Fruit fly (Drosophila melanogaster) whole organism, embryonic: ENCODE results near the gene CG31677.

Source experiments
- Atf-2 ChIP-seq: fragments of 200-800 bp; sonication (Bioruptor generic); optimal IDR thresholded peaks from 2 replicates; lab custom pipeline; 2016; ENCODE audit warnings: missing biosample characterization, missing genetic modification characterization
- CG10274 ChIP-seq: fragments of 200-800 bp; sonication (Bioruptor generic); optimal IDR thresholded peaks from 3 replicates; lab custom pipeline; 2017; ENCODE audit warnings: missing biosample characterization, mild to moderate bottlenecking, missing genetic modification characterization
- CG10462 ChIP-seq: fragments of 200-800 bp; sonication (Bioruptor generic); optimal IDR thresholded peaks from 2 replicates; lab custom pipeline; 2016; ENCODE audit warnings: missing biosample characterization, missing genetic modification characterization
- CG10979 ChIP-seq: fragments of 200-800 bp; sonication (Bioruptor generic); optimal IDR thresholded peaks from 2 replicates; lab custom pipeline; 2018; ENCODE audit warnings: missing biosample characterization, mild to moderate bottlenecking, missing genetic modification characterization, moderate library complexity
- CG12391 ChIP-seq: fragments of 200-800 bp; sonication (Bioruptor generic); optimal IDR thresholded peaks from 3 replicates; lab custom pipeline; 2018; ENCODE audit warnings: missing biosample characterization, mild to moderate bottlenecking, missing genetic modification characterization, moderate library complexity
- CG13775 ChIP-seq: fragments of 200-800 bp; sonication (Bioruptor generic); optimal IDR thresholded peaks from 3 replicates; lab custom pipeline; 2017; ENCODE audit warnings: missing biosample characterization, mild to moderate bottlenecking, missing genetic modification characterization
- CG14050 ChIP-seq: fragments of 200-800 bp; sonication (Bioruptor generic); IDR thresholded peaks from 3 replicates; pipeline ENCODE4 v1.3.6; 2022; ENCODE audit warnings: missing biosample characterization, missing genetic modification characterization
- CG14860 ChIP-seq: fragments of 200-800 bp; sonication (Bioruptor generic); IDR thresholded peaks from 3 replicates; pipeline ENCODE4 v1.3.6; 2022; ENCODE audit warnings: missing biosample characterization, missing genetic modification characterization; ENCODE audit not compliant: partially characterized antibody
- CG31365 ChIP-seq: fragments of 200-800 bp; sonication (Bioruptor generic); optimal IDR thresholded peaks from 2 replicates; lab custom pipeline; 2018; ENCODE audit warnings: missing biosample characterization, mild to moderate bottlenecking, missing genetic modification characterization
- CG3163 ChIP-seq: fragments of 200-800 bp; sonication (Bioruptor generic); optimal IDR thresholded peaks from 3 replicates; lab custom pipeline; 2016; ENCODE audit warnings: missing biosample characterization, missing genetic modification characterization
- CG34224 ChIP-seq: fragments of 200-800 bp; sonication (Bioruptor generic); IDR thresholded peaks from 3 replicates; pipeline ENCODE4 v1.3.6; 2022; ENCODE audit warnings: missing biosample characterization, missing genetic modification characterization; ENCODE audit not compliant: partially characterized antibody
- CG43689 ChIP-seq: fragments of 200-800 bp; sonication (Bioruptor generic); IDR thresholded peaks from 2 replicates; pipeline ENCODE4 v1.3.6; 2022; ENCODE audit warnings: missing biosample characterization, missing genetic modification characterization
- CG4617 ChIP-seq: fragments of 200-800 bp; sonication (Bioruptor generic); optimal IDR thresholded peaks from 3 replicates; lab custom pipeline; 2016; ENCODE audit warnings: missing biosample characterization, missing genetic modification characterization, borderline replicate concordance
- CG5245 ChIP-seq: fragments of 200-800 bp; sonication (Bioruptor generic); optimal IDR thresholded peaks from 3 replicates; lab custom pipeline; 2016; ENCODE audit warnings: missing biosample characterization, missing genetic modification characterization
- CG7786 ChIP-seq: fragments of 200-800 bp; sonication (Bioruptor generic); optimal IDR thresholded peaks from 2 replicates; lab custom pipeline; 2016; ENCODE audit warnings: missing biosample characterization, missing genetic modification characterization
- CG8388 ChIP-seq: fragments of 200-800 bp; sonication (Bioruptor generic); optimal IDR thresholded peaks from 2 replicates; lab custom pipeline; 2019; ENCODE audit warnings: missing biosample characterization, mild to moderate bottlenecking, missing genetic modification characterization, moderate library complexity
- Deaf1 ChIP-seq: fragments of 200-800 bp; optimal IDR thresholded peaks from 3 replicates; lab custom pipeline; 2019; ENCODE audit warnings: missing biosample characterization, mild to moderate bottlenecking, missing genetic modification characterization, moderate library complexity
- Dp ChIP-seq: fragments of 200-800 bp; sonication (Bioruptor generic); optimal IDR thresholded peaks from 2 replicates; lab custom pipeline; 2018; ENCODE audit warnings: missing biosample characterization, mild to moderate bottlenecking, missing genetic modification characterization, moderate library complexity
- E2f1 ChIP-seq: fragments of 200-800 bp; sonication (Bioruptor generic); IDR thresholded peaks from 2 replicates; pipeline ENCODE4 v1.3.6; 2022; ENCODE audit warnings: missing biosample characterization, missing genetic modification characterization
- ERR ChIP-seq: fragments of 200-800 bp; sonication (Bioruptor generic); optimal IDR thresholded peaks from 2 replicates; lab custom pipeline; 2016; ENCODE audit warnings: missing biosample characterization, missing genetic modification characterization
- Eip74EF ChIP-seq, 2 experiments: fragments of 200-800 bp in 1 of 2; fragments of >200 bp in 1 of 2; sonication (Bioruptor generic) in 1 of 2; optimal IDR thresholded peaks; 2 replicates each; lab custom pipeline; 2017 to 2019; ENCODE audit warnings: missing biosample characterization in 2 of 2, missing genetic modification characterization in 2 of 2, mild to moderate bottlenecking in 1 of 2, moderate library complexity in 1 of 2
- Ets97D ChIP-seq: fragments of 200-800 bp; sonication (Bioruptor generic); optimal IDR thresholded peaks from 3 replicates; lab custom pipeline; 2016; ENCODE audit warnings: missing biosample characterization, missing genetic modification characterization
- MBD-R2 ChIP-seq: fragments of 200-800 bp; sonication (Bioruptor generic); IDR thresholded peaks from 2 replicates; pipeline ENCODE4 v1.3.6; 2022; ENCODE audit warnings: missing biosample characterization, missing genetic modification characterization
- Meics ChIP-seq: fragments of 200-800 bp; sonication (Bioruptor generic); optimal IDR thresholded peaks from 2 replicates; lab custom pipeline; 2017; ENCODE audit warnings: missing biosample characterization, mild to moderate bottlenecking, missing genetic modification characterization
- NFAT ChIP-seq: fragments of 200-800 bp; sonication (Bioruptor generic); IDR thresholded peaks from 2 replicates; pipeline ENCODE4 v1.3.6; 2022; ENCODE audit warnings: missing biosample characterization, missing genetic modification characterization
- Ssrp ChIP-seq: fragments of 200-800 bp; sonication (Bioruptor generic); optimal IDR thresholded peaks from 2 replicates; lab custom pipeline; 2018; ENCODE audit warnings: missing biosample characterization, mild to moderate bottlenecking, missing genetic modification characterization, moderate library complexity
- ash1 ChIP-seq: fragments of 200-800 bp; sonication (Bioruptor generic); optimal IDR thresholded peaks from 2 replicates; lab custom pipeline; 2018; ENCODE audit warnings: missing biosample characterization, mild to moderate bottlenecking, missing genetic modification characterization
- cwo ChIP-seq: fragments of 200-800 bp; sonication (Bioruptor generic); optimal IDR thresholded peaks from 3 replicates; lab custom pipeline; 2017; ENCODE audit warnings: missing biosample characterization, missing genetic modification characterization, mild to moderate bottlenecking, moderate library complexity, missing genetic modification reagents
- ewg ChIP-seq: fragments of 200-800 bp; sonication (Bioruptor generic); optimal IDR thresholded peaks from 3 replicates; lab custom pipeline; 2017; ENCODE audit warnings: mild to moderate bottlenecking, missing biosample characterization, missing genetic modification reagents, missing genetic modification characterization
- fd3F ChIP-seq: fragments of 200-800 bp; sonication (Bioruptor generic); optimal IDR thresholded peaks from 2 replicates; lab custom pipeline; 2018; ENCODE audit warnings: missing biosample characterization, mild to moderate bottlenecking, missing genetic modification characterization, moderate library complexity
- fu2 ChIP-seq: fragments of 200-800 bp; sonication (Bioruptor generic); optimal IDR thresholded peaks from 2 replicates; lab custom pipeline; 2016; ENCODE audit warnings: missing biosample characterization, missing genetic modification characterization
- gfzf ChIP-seq: fragments of 200-800 bp; sonication (Bioruptor generic); optimal IDR thresholded peaks from 2 replicates; lab custom pipeline; 2016; ENCODE audit warnings: missing biosample characterization, mild to moderate bottlenecking, missing genetic modification characterization, moderate library complexity
- grau ChIP-seq: fragments of 200-800 bp; optimal IDR thresholded peaks from 3 replicates; lab custom pipeline; 2019; ENCODE audit warnings: missing biosample characterization, mild to moderate bottlenecking, missing genetic modification characterization, moderate library complexity
- ind ChIP-seq: fragments of 200-800 bp; sonication (Bioruptor generic); optimal IDR thresholded peaks from 3 replicates; lab custom pipeline; 2016; ENCODE audit warnings: missing biosample characterization, missing genetic modification characterization
- ken ChIP-seq: fragments of 200-800 bp; sonication (Bioruptor generic); IDR thresholded peaks from 3 replicates; pipeline ENCODE4 v1.3.6; 2022; ENCODE audit warnings: missing biosample characterization, missing genetic modification characterization
- knrl ChIP-seq: fragments of 200-800 bp; sonication (Bioruptor generic); IDR thresholded peaks from 3 replicates; pipeline ENCODE4 v1.3.6; 2022; ENCODE audit warnings: missing biosample characterization, missing genetic modification characterization; ENCODE audit not compliant: partially characterized antibody
- maf-S ChIP-seq: fragments of 200-800 bp; sonication (Bioruptor generic); optimal IDR thresholded peaks from 2 replicates; lab custom pipeline; 2016; ENCODE audit warnings: missing biosample characterization, missing genetic modification characterization
- onecut ChIP-seq: fragments of 200-800 bp; sonication (Bioruptor generic); IDR thresholded peaks from 2 replicates; pipeline ENCODE4 v1.3.6; 2022; ENCODE audit warnings: missing biosample characterization, missing genetic modification characterization
- pfk ChIP-seq: fragments of 200-800 bp; sonication (Bioruptor generic); optimal IDR thresholded peaks from 2 replicates; lab custom pipeline; 2018; ENCODE audit warnings: missing biosample characterization, mild to moderate bottlenecking, missing genetic modification characterization, moderate library complexity
- phol ChIP-seq: fragments of 200-800 bp; sonication (Bioruptor generic); optimal IDR thresholded peaks from 3 replicates; lab custom pipeline; 2018; ENCODE audit warnings: missing biosample characterization, mild to moderate bottlenecking, missing genetic modification characterization, moderate library complexity
- pnt ChIP-seq: fragments of 200-800 bp; sonication (Bioruptor generic); optimal IDR thresholded peaks from 3 replicates; lab custom pipeline; 2016; ENCODE audit warnings: missing biosample characterization, missing genetic modification characterization
- prd ChIP-seq, 3 experiments: fragments of >200 bp in 2 of 3; fragments of 200-800 bp in 1 of 3; sonication (Bioruptor generic) in 1 of 3; optimal IDR thresholded peaks in 2 of 3; IDR thresholded peaks in 1 of 3; 2 replicates in 2 of 3; 3 replicates in 1 of 3; pipeline versions ENCODE4 v1.3.6 to Lab custom; 2017 to 2022; ENCODE audit warnings: missing biosample characterization in 1 of 3, missing genetic modification characterization in 1 of 3
- slp2 ChIP-seq: fragments of 200-800 bp; sonication (Bioruptor generic); optimal IDR thresholded peaks from 2 replicates; lab custom pipeline; 2016; ENCODE audit warnings: missing biosample characterization, missing genetic modification characterization
- trem ChIP-seq: fragments of 200-800 bp; optimal IDR thresholded peaks from 3 replicates; lab custom pipeline; 2019; ENCODE audit warnings: missing biosample characterization, mild to moderate bottlenecking, missing genetic modification characterization, moderate library complexity
- tup ChIP-seq: fragments of 200-800 bp; sonication (Bioruptor generic); optimal IDR thresholded peaks from 2 replicates; lab custom pipeline; 2016; ENCODE audit warnings: missing biosample characterization, mild to moderate bottlenecking, missing genetic modification characterization, moderate library complexity
- unpg ChIP-seq: fragments of 200-800 bp; sonication (Bioruptor generic); optimal IDR thresholded peaks from 3 replicates; lab custom pipeline; 2018; ENCODE audit warnings: missing biosample characterization, mild to moderate bottlenecking, missing genetic modification characterization, moderate library complexity
- vvl ChIP-seq: fragments of 200-800 bp; sonication (Bioruptor generic); IDR thresholded peaks from 2 replicates; pipeline ENCODE4 v1.3.6; 2022; ENCODE audit warnings: missing biosample characterization, missing genetic modification characterization
- wek ChIP-seq: fragments of 200-800 bp; sonication (Bioruptor generic); optimal IDR thresholded peaks from 3 replicates; lab custom pipeline; 2018; ENCODE audit warnings: missing biosample characterization, mild to moderate bottlenecking, missing genetic modification characterization, moderate library complexity

Gene CG31677

dm6 chr2L:20649891-20650290 is 45.9 kb upstream of the CG31677 start, which contains the start of gene CG2611 (continued):
- TF ChIP-seq Deaf1 (no peak), CG14860 (no peak), ind (GFP tag; lab: Kevin White, UChicago) (peak; percentile 49), slp2 (GFP tag; lab: Kevin White, UChicago) (peak; percentile 26), CG8388 (GFP tag; lab: Kevin White, UChicago) (peak; percentile 20), NFAT (no peak), fu2 (GFP tag; lab: Kevin White, UChicago) (peak; percentile 41), CG43689 (GFP tag; lab: Robert Waterston, UW) (0 out of 2 replicates have a peak, but pooled peaks have one; percentile 33), CG14050 (peak; percentile 51; the same call in 2 of the 3 replicates), Atf-2 (peak; percentile 47), CG3163 (GFP tag; lab: Kevin White, UChicago) (no peak), Eip74EF (GFP tag; optimal IDR thresholded peaks at IDR 0.05; lab: Kevin White, UChicago) (no peak), fd3F (peak; percentile 15), tup (GFP tag; lab: Kevin White, UChicago) (peak; percentile 19), pfk (GFP tag; lab: Kevin White, UChicago) (no peak), CG12391 (peak; percentile 63), maf-S (GFP tag; lab: Kevin White, UChicago) (peak; percentile 22), CG13775 (GFP tag; lab: Kevin White, UChicago) (peak; percentile 37), CG10274 (no peak), onecut (GFP tag; lab: Robert Waterston, UW) (peak; percentile 28; the same call in 1 of the 2 replicates), Dp (GFP tag; lab: Kevin White, UChicago) (peak; percentile 1), gfzf (GFP tag; lab: Kevin White, UChicago) (peak; percentile 8), wek (GFP tag; lab: Kevin White, UChicago) (no peak), trem (tag; lab: Kevin White, UChicago) (peak; percentile 99), CG34224 (peak; percentile 28; the same call in 1 of the 3 replicates), prd (optimal IDR thresholded peaks at IDR 0.05; lab: Kevin White, UChicago) (no peak), prd (GFP tag; IDR thresholded peaks at IDR 0.05; lab: Robert Waterston, UW) (peak; percentile 68), ERR (GFP tag; lab: Kevin White, UChicago) (peak; percentile 7), Meics (peak; percentile 47), CG10462 (GFP tag; lab: Kevin White, UChicago) (peak; percentile 12), CG4617 (GFP tag; lab: Kevin White, UChicago) (peak; percentile 12), Ssrp (peak; percentile 42), pnt (GFP tag; lab: Kevin White, UChicago) (no peak), cwo (peak; percentile 16), E2f1 (GFP tag; lab: Robert Waterston, UW) (0 out of 2 replicates have a peak, but pooled peaks have one; percentile 11), vvl (GFP tag; lab: Robert Waterston, UW) (peak; percentile 56; the same call in 1 of the 2 replicates), CG5245 (GFP tag; lab: Kevin White, UChicago) (no peak), phol (tag; lab: Kevin White, UChicago) (peak; percentile 51), grau (peak; percentile 98), CG31365 (tag; lab: Kevin White, UChicago) (no peak), ken (GFP tag; lab: Robert Waterston, UW) (0 out of 3 replicates have a peak, but pooled peaks have one; percentile 38), knrl (GFP tag; lab: Robert Waterston, UW) (0 out of 3 replicates have a peak, but pooled peaks have one; percentile 34), ewg (GFP tag; lab: Kevin White, UChicago) (no peak), CG10979 (tag; lab: Kevin White, UChicago) (peak; percentile 30), Ets97D (GFP tag; lab: Kevin White, UChicago) (peak; percentile 23), ash1 (no peak), unpg (GFP tag; lab: Kevin White, UChicago) (no peak), MBD-R2 (GFP tag; lab: Robert Waterston, UW) (peak; percentile 97), CG7786 (GFP tag; lab: Kevin White, UChicago) (peak; percentile 56)
